Worm (Caenorhabditis elegans) whole organism, L3 larva: ENCODE data around the gene pdi-2.

Experiments used
- R02D3.7 ChIP-seq: fragments of 150-350 bp; optimal IDR thresholded peaks from 2 replicates; lab custom pipeline; 2014; ENCODE audit warnings: missing biosample characterization, missing genetic modification characterization
- ZK546.5 ChIP-seq: sonication (generic microtip); optimal IDR thresholded peaks from 2 replicates; lab custom pipeline; 2017; ENCODE audit warnings: missing biosample characterization, missing genetic modification characterization
- ama-1 ChIP-seq: fragments of 150-350 bp; optimal IDR thresholded peaks from 2 replicates; lab custom pipeline; 2018
- ceh-16 ChIP-seq: sonication (generic microtip); optimal IDR thresholded peaks from 2 replicates; lab custom pipeline; 2017; ENCODE audit warnings: missing biosample characterization, missing genetic modification characterization
- ceh-28 ChIP-seq: fragments of 150-350 bp; optimal IDR thresholded peaks from 2 replicates; lab custom pipeline; 2014; ENCODE audit warnings: missing biosample characterization, missing genetic modification reagents, missing genetic modification characterization
- ceh-82 ChIP-seq: fragments of 150-350 bp; optimal IDR thresholded peaks from 2 replicates; lab custom pipeline; 2014; ENCODE audit warnings: missing biosample characterization, missing genetic modification characterization
- ceh-9 ChIP-seq: sonication (generic microtip); optimal IDR thresholded peaks from 2 replicates; lab custom pipeline; 2018; ENCODE audit warnings: missing biosample characterization, missing genetic modification characterization
- egl-27 ChIP-seq: sonication (generic microtip); optimal IDR thresholded peaks from 4 replicates; lab custom pipeline; 2017; ENCODE audit warnings: missing biosample characterization, missing genetic modification reagents, missing genetic modification characterization
- egl-5 ChIP-seq: fragments of 150-350 bp; optimal IDR thresholded peaks from 2 replicates; lab custom pipeline; 2017; ENCODE audit warnings: missing biosample characterization, missing genetic modification reagents, missing genetic modification characterization, inconsistent platforms
- elt-1 ChIP-seq: fragments of 150-350 bp; optimal IDR thresholded peaks from 2 replicates; lab custom pipeline; 2014; ENCODE audit warnings: missing biosample characterization, missing genetic modification characterization
- elt-2 ChIP-seq: sonication (generic microtip); optimal IDR thresholded peaks from 2 replicates; lab custom pipeline; 2016; ENCODE audit warnings: missing genetic modification reagents, mild to moderate bottlenecking, missing genetic modification characterization, missing compliant biosample characterization
- elt-3 ChIP-seq, 3 experiments: fragments of 150-350 bp in 1 of 3; sonication (generic microtip) in 2 of 3; optimal IDR thresholded peaks; 2 replicates in 2 of 3; 4 replicates in 1 of 3; lab custom pipeline; 2014 to 2017; ENCODE audit warnings: missing biosample characterization in 3 of 3, missing genetic modification characterization in 3 of 3
- eor-1 ChIP-seq, 2 experiments: fragments of 150-350 bp; optimal IDR thresholded peaks; 2 replicates each; lab custom pipeline; 2014 to 2018; ENCODE audit warnings: missing biosample characterization in 2 of 2, missing genetic modification characterization in 2 of 2
- fkh-10 ChIP-seq: sonication (generic microtip); optimal IDR thresholded peaks from 2 replicates; lab custom pipeline; 2017; ENCODE audit warnings: missing biosample characterization, missing genetic modification reagents, missing genetic modification characterization
- fkh-2 ChIP-seq: fragments of 150-350 bp; optimal IDR thresholded peaks from 2 replicates; lab custom pipeline; 2014; ENCODE audit warnings: missing biosample characterization, missing genetic modification reagents, missing genetic modification characterization
- fos-1 ChIP-seq: fragments of 150-350 bp; optimal IDR thresholded peaks from 2 replicates; lab custom pipeline; 2014; ENCODE audit warnings: missing biosample characterization, missing genetic modification characterization
- hmg-11 ChIP-seq: sonication (generic microtip); optimal IDR thresholded peaks from 2 replicates; lab custom pipeline; 2016; ENCODE audit warnings: missing genetic modification characterization, missing compliant biosample characterization
- jun-1 ChIP-seq: fragments of 150-350 bp; optimal IDR thresholded peaks from 2 replicates; lab custom pipeline; 2014; ENCODE audit warnings: missing biosample characterization, missing genetic modification reagents, missing genetic modification characterization
- lin-15B ChIP-seq: fragments of 150-350 bp; optimal IDR thresholded peaks from 2 replicates; lab custom pipeline; 2014; ENCODE audit warnings: missing biosample characterization, missing genetic modification characterization
- lin-39 ChIP-seq: fragments of 150-350 bp; optimal IDR thresholded peaks from 2 replicates; lab custom pipeline; 2018; ENCODE audit warnings: missing biosample characterization, missing genetic modification reagents, missing genetic modification characterization
- lsy-12 ChIP-seq: sonication (generic microtip); optimal IDR thresholded peaks from 2 replicates; lab custom pipeline; 2016; ENCODE audit warnings: mild to moderate bottlenecking, missing genetic modification characterization, missing compliant biosample characterization
- mdl-1 ChIP-seq: fragments of 150-350 bp; optimal IDR thresholded peaks from 2 replicates; lab custom pipeline; 2014; ENCODE audit warnings: missing biosample characterization, missing genetic modification characterization
- mml-1 ChIP-seq: fragments of 150-350 bp; sonication (generic microtip); optimal IDR thresholded peaks from 3 replicates; lab custom pipeline; 2014; ENCODE audit warnings: missing biosample characterization, missing genetic modification characterization
- nfya-1 ChIP-seq: sonication (generic microtip); optimal IDR thresholded peaks from 2 replicates; lab custom pipeline; 2017; ENCODE audit warnings: missing genetic modification characterization, mild to moderate bottlenecking, missing compliant biosample characterization, antibody characterized with exemption, moderate library complexity; ENCODE audit not compliant: insufficient read depth
- nhr-11 ChIP-seq: fragments of 150-350 bp; optimal IDR thresholded peaks from 2 replicates; lab custom pipeline; 2014; ENCODE audit warnings: missing biosample characterization, missing genetic modification characterization
- nhr-12 ChIP-seq: fragments of 150-350 bp; optimal IDR thresholded peaks from 2 replicates; lab custom pipeline; 2014; ENCODE audit warnings: missing biosample characterization, missing genetic modification characterization
- nhr-23 ChIP-seq: fragments of 150-350 bp; optimal IDR thresholded peaks from 2 replicates; lab custom pipeline; 2014; ENCODE audit warnings: missing biosample characterization, missing genetic modification reagents, missing genetic modification characterization
- nhr-237 ChIP-seq: fragments of 150-350 bp; optimal IDR thresholded peaks from 2 replicates; lab custom pipeline; 2014; ENCODE audit warnings: missing biosample characterization, missing genetic modification characterization
- nhr-25 ChIP-seq: sonication (generic microtip); optimal IDR thresholded peaks from 2 replicates; lab custom pipeline; 2017; ENCODE audit warnings: missing biosample characterization, missing genetic modification characterization
- nhr-28 ChIP-seq: fragments of 150-350 bp; optimal IDR thresholded peaks from 2 replicates; lab custom pipeline; 2014; ENCODE audit warnings: missing biosample characterization, missing genetic modification characterization
- nhr-43 ChIP-seq: sonication (generic microtip); optimal IDR thresholded peaks from 2 replicates; lab custom pipeline; 2016; ENCODE audit warnings: mild to moderate bottlenecking, missing genetic modification characterization, missing compliant biosample characterization; ENCODE audit not compliant: poor library complexity, severe bottlenecking
- nhr-67 ChIP-seq: fragments of 150-350 bp; optimal IDR thresholded peaks from 2 replicates; lab custom pipeline; 2014; ENCODE audit warnings: missing biosample characterization, missing genetic modification characterization
- nhr-76 ChIP-seq: fragments of 150-350 bp; sonication (generic microtip); optimal IDR thresholded peaks from 5 replicates; lab custom pipeline; 2014; ENCODE audit warnings: missing biosample characterization, missing genetic modification characterization
- nhr-77 ChIP-seq: fragments of 150-350 bp; optimal IDR thresholded peaks from 2 replicates; lab custom pipeline; 2014; ENCODE audit warnings: missing biosample characterization, missing genetic modification characterization
- pha-4 ChIP-seq: fragments of 150-350 bp; optimal IDR thresholded peaks from 2 replicates; lab custom pipeline; 2014; ENCODE audit warnings: missing biosample characterization, missing genetic modification reagents, missing genetic modification characterization
- pqm-1 ChIP-seq: fragments of 150-350 bp; optimal IDR thresholded peaks from 2 replicates; lab custom pipeline; 2017; ENCODE audit warnings: missing biosample characterization, missing genetic modification characterization, inconsistent platforms
- sea-2 ChIP-seq: fragments of 150-350 bp; sonication (generic microtip); optimal IDR thresholded peaks from 4 replicates; lab custom pipeline; 2014; ENCODE audit warnings: missing biosample characterization, missing genetic modification reagents, missing genetic modification characterization
- snpc-4 ChIP-seq: fragments of 150-350 bp; optimal IDR thresholded peaks from 2 replicates; lab custom pipeline; 2014; ENCODE audit warnings: missing biosample characterization, missing genetic modification characterization
- tbx-2 ChIP-seq: sonication (generic microtip); optimal IDR thresholded peaks from 2 replicates; lab custom pipeline; 2016; ENCODE audit warnings: mild to moderate bottlenecking, missing genetic modification characterization, missing compliant biosample characterization
- unc-39 ChIP-seq: sonication (generic microtip); optimal IDR thresholded peaks from 4 replicates; lab custom pipeline; 2017; ENCODE audit warnings: missing biosample characterization, missing genetic modification characterization
- unc-62 ChIP-seq: fragments of 150-350 bp; sonication (generic microtip); optimal IDR thresholded peaks from 4 replicates; lab custom pipeline; 2014; ENCODE audit warnings: missing biosample characterization, missing genetic modification reagents, missing genetic modification characterization
- ztf-11 ChIP-seq: fragments of 150-350 bp; optimal IDR thresholded peaks from 2 replicates; lab custom pipeline; 2014; ENCODE audit warnings: missing biosample characterization, missing genetic modification characterization
- ztf-4 ChIP-seq: fragments of 150-350 bp; optimal IDR thresholded peaks from 2 replicates; lab custom pipeline; 2014; ENCODE audit warnings: missing biosample characterization, missing genetic modification characterization

pdi-2 gene

ce11 chrX:4526412-4526811 lies 2.5 kb downstream of the pdi-2 start:
- TF ChIP-seq nhr-76 (no peak), nhr-28 (tag; lab: Kevin White, UChicago) (no peak), egl-5 (tag; lab: Kevin White, UChicago) (no peak), hmg-11 (tag; lab: Kevin White, UChicago) (no peak), ceh-9 (tag; lab: Kevin White, UChicago) (no peak), snpc-4 (no peak), fos-1 (tag; lab: Kevin White, UChicago) (no peak), eor-1 (tag; optimal IDR thresholded peaks at IDR 0.05; lab: Kevin White, UChicago) (no peak), lin-39 (no peak), unc-62 (GFP tag; lab: Kevin White, UChicago) (no peak), elt-3 (tag; optimal IDR thresholded peaks at IDR 0.05; lab: Kevin White, UChicago) (peak in 1 of 3 experiments; percentile 56), ceh-82 (peak; percentile 24), tbx-2 (peak; percentile 41), unc-39 (tag; lab: Kevin White, UChicago) (no peak), R02D3.7 (tag; lab: Kevin White, UChicago) (peak; percentile 42), nhr-23 (tag; lab: Kevin White, UChicago) (peak; percentile 89), pha-4 (tag; lab: Kevin White, UChicago) (no peak), nhr-67 (tag; lab: Kevin White, UChicago) (no peak), ceh-28 (tag; lab: Kevin White, UChicago) (peak; percentile 61), ZK546.5 (tag; lab: Kevin White, UChicago) (no peak), sea-2 (GFP tag; lab: Kevin White, UChicago) (no peak), ztf-4 (tag; lab: Kevin White, UChicago) (no peak), nhr-77 (peak; percentile 10), mdl-1 (tag; lab: Kevin White, UChicago) (no peak), ama-1 (lab: Kevin White, UChicago) (peak; percentile 36), ztf-11 (tag; lab: Kevin White, UChicago) (no peak), ceh-16 (no peak), nhr-43 (tag; lab: Kevin White, UChicago) (peak; percentile 58), fkh-2 (tag; lab: Kevin White, UChicago) (no peak), pqm-1 (tag; lab: Kevin White, UChicago) (no peak), lsy-12 (tag; lab: Kevin White, UChicago) (no peak), nhr-12 (tag; lab: Kevin White, UChicago) (no peak)

- no peak for TF ChIP-seq nhr-77
- TF ChIP-seq egl-5 (tag; lab: Kevin White, UChicago), result no peak
- no peak for TF ChIP-seq ztf-4 (tag; lab: Kevin White, UChicago)
- no peak for TF ChIP-seq nhr-11
- no peak for TF ChIP-seq sea-2 (GFP tag; lab: Kevin White, UChicago)
- no peak for TF ChIP-seq ama-1 (lab: Kevin White, UChicago)
- no peak for TF ChIP-seq nhr-28 (tag; lab: Kevin White, UChicago)
- TF ChIP-seq ceh-28 (tag; lab: Kevin White, UChicago), result no peak
- peak; percentile 28 for TF ChIP-seq jun-1
- no peak for TF ChIP-seq fkh-10 (GFP tag; lab: Kevin White, UChicago)
- TF ChIP-seq elt-1, result peak; percentile 97
- TF ChIP-seq ceh-16, result no peak
- TF ChIP-seq snpc-4, result no peak
- TF ChIP-seq nhr-25 (tag; lab: Kevin White, UChicago), result peak; percentile 61
- no peak for TF ChIP-seq egl-27 (tag; lab: Kevin White, UChicago)
- TF ChIP-seq nhr-23 (tag; lab: Kevin White, UChicago), result peak; percentile 81
- TF ChIP-seq mdl-1 (tag; lab: Kevin White, UChicago), result peak; percentile 32
- no peak for TF ChIP-seq tbx-2
- TF ChIP-seq fos-1 (tag; lab: Kevin White, UChicago), result no peak
- no peak for TF ChIP-seq ceh-82
- peak; percentile 90 for TF ChIP-seq nhr-43 (tag; lab: Kevin White, UChicago)
- TF ChIP-seq nhr-12 (tag; lab: Kevin White, UChicago), result no peak
- TF ChIP-seq elt-2 (tag; lab: Kevin White, UChicago), result peak; percentile 77
- TF ChIP-seq elt-3 (tag; optimal IDR thresholded peaks at IDR 0.05; lab: Kevin White, UChicago), result peak in 1 of 3 experiments; percentile 39
- TF ChIP-seq R02D3.7 (tag; lab: Kevin White, UChicago), result no peak
- no peak for TF ChIP-seq ceh-9 (tag; lab: Kevin White, UChicago)
- peak; percentile 34 for TF ChIP-seq nfya-1 (tag; lab: Kevin White, UChicago)
- no peak for TF ChIP-seq nhr-237 (tag; lab: Kevin White, UChicago)
- TF ChIP-seq lin-39, result no peak
- TF ChIP-seq lin-15B (tag; lab: Kevin White, UChicago), result no peak
- no peak for TF ChIP-seq mml-1 (tag; lab: Kevin White, UChicago)
- TF ChIP-seq pha-4 (tag; lab: Kevin White, UChicago), result peak; percentile 76
- TF ChIP-seq eor-1 (tag; optimal IDR thresholded peaks at IDR 0.05; lab: Kevin White, UChicago), result no peak
- peak; percentile 74 for TF ChIP-seq pqm-1 (tag; lab: Kevin White, UChicago)
- TF ChIP-seq lsy-12 (tag; lab: Kevin White, UChicago), result no peak
These were observed 5.0 kb downstream of the pdi-2 start for ce11 chrX:4528905-4529304.
